Worm (Caenorhabditis elegans) whole organism, L1 larva: Measurements from ENCODE around the gene unc-24.

Experiments
- elt-2 ChIP-seq: sonication (generic microtip); optimal IDR thresholded peaks from 2 replicates; lab custom pipeline; 2016; ENCODE audit warnings: missing genetic modification characterization, mild to moderate bottlenecking, inconsistent platforms, missing compliant biosample characterization, missing genetic modification reagents
- ztf-11 ChIP-seq, 2 experiments: sonication (generic microtip); optimal IDR thresholded peaks; 2 replicates each; lab custom pipeline; 2016 to 2017; ENCODE audit warnings: missing genetic modification characterization in 2 of 2, missing biosample characterization in 1 of 2, missing compliant biosample characterization in 1 of 2

- no peak for TF ChIP-seq elt-2 (tag; lab: Kevin White, UChicago)
- no peak for TF ChIP-seq ztf-11 (tag; optimal IDR thresholded peaks at IDR 0.05; lab: Kevin White, UChicago)
Observed at ce11 chrIV:7933733-7934132, 45.9 kb upstream of the unc-24 start, which contains the start of gene bbs-2.
